Fruit fly (Drosophila melanogaster) whole organism, embryonic: ENCODE results near the gene TrpA1.

Experiments used
- CG1832 ChIP-seq: fragments of 200-800 bp; sonication (Bioruptor generic); optimal IDR thresholded peaks from 2 replicates; lab custom pipeline; 2017; ENCODE audit warnings: missing biosample characterization, mild to moderate bottlenecking, missing genetic modification characterization, inconsistent platforms
- CG31224 ChIP-seq: fragments of 200-800 bp; sonication (Bioruptor generic); IDR thresholded peaks from 2 replicates; pipeline ENCODE4 v1.3.6; 2022; ENCODE audit warnings: missing biosample characterization, missing genetic modification characterization
- CG5180 ChIP-seq: fragments of 200-800 bp; sonication (Bioruptor generic); optimal IDR thresholded peaks from 3 replicates; lab custom pipeline; 2017; ENCODE audit warnings: missing biosample characterization, missing genetic modification characterization, mild to moderate bottlenecking, moderate library complexity, missing genetic modification reagents
- Lim3 ChIP-seq: fragments of 200-800 bp; sonication (Bioruptor generic); IDR thresholded peaks from 2 replicates; pipeline ENCODE4 v1.3.6; 2022; ENCODE audit warnings: missing biosample characterization, missing genetic modification characterization
- crp ChIP-seq, 2 experiments: fragments of 200-800 bp; sonication (Bioruptor generic); optimal IDR thresholded peaks; 2 replicates in 1 of 2; 3 replicates in 1 of 2; lab custom pipeline; 2017; ENCODE audit warnings: missing biosample characterization in 2 of 2, missing genetic modification characterization in 2 of 2, mild to moderate bottlenecking in 1 of 2, moderate library complexity in 1 of 2
- grau ChIP-seq: fragments of 200-800 bp; optimal IDR thresholded peaks from 3 replicates; lab custom pipeline; 2019; ENCODE audit warnings: missing biosample characterization, mild to moderate bottlenecking, missing genetic modification characterization, moderate library complexity
- hbn ChIP-seq: fragments of 200-800 bp; sonication (Bioruptor generic); IDR thresholded peaks from 2 replicates; pipeline ENCODE4 v1.3.6; 2022; ENCODE audit warnings: missing biosample characterization, missing genetic modification characterization; ENCODE audit not compliant: partially characterized antibody
- ind ChIP-seq: fragments of 200-800 bp; sonication (Bioruptor generic); optimal IDR thresholded peaks from 3 replicates; lab custom pipeline; 2016; ENCODE audit warnings: missing biosample characterization, missing genetic modification characterization
- pan ChIP-seq, 4 experiments: fragments of >200 bp in 3 of 4; fragments of 200-800 bp in 1 of 4; sonication (Bioruptor generic) in 1 of 4; optimal IDR thresholded peaks in 3 of 4; IDR thresholded peaks in 1 of 4; 2 replicates each; pipeline versions ENCODE4 v1.3.6 to Lab custom; 2017 to 2022; ENCODE audit warnings: missing biosample characterization in 2 of 4, missing genetic modification characterization in 2 of 4, mixed read lengths in 1 of 4
- pb ChIP-seq: fragments of 200-800 bp; sonication (Bioruptor generic); optimal IDR thresholded peaks from 3 replicates; lab custom pipeline; 2016; ENCODE audit warnings: missing biosample characterization, missing genetic modification characterization

- TF ChIP-seq pb (no peak), CG1832 (GFP tag; lab: Kevin White, UChicago) (no peak), crp (GFP tag; optimal IDR thresholded peaks at IDR 0.05; lab: Kevin White, UChicago) (no peak), CG5180 (GFP tag; lab: Kevin White, UChicago) (no peak), grau (tag; lab: Kevin White, UChicago) (no peak), hbn (GFP tag; lab: Robert Waterston, UW) (no peak), ind (GFP tag; lab: Kevin White, UChicago) (no peak), CG31224 (GFP tag; lab: Robert Waterston, UW) (no peak), Lim3 (GFP tag; lab: Robert Waterston, UW) (no peak), pan (optimal IDR thresholded peaks at IDR 0.05; lab: Kevin White, UChicago) (no peak), pan (GFP tag; optimal IDR thresholded peaks at IDR 0.05 in 1 of 2, IDR thresholded peaks at IDR 0.05 in 1 of 2) (no peak)
These were observed 19.5 kb upstream of the TrpA1 start for dm6 chr3L:8924417-8924913.
